Worm (Caenorhabditis elegans) whole organism, L3 larva: ENCODE measurements around the gene plpp-1.3.

Experiments used
- ZK546.5 ChIP-seq: sonication (generic microtip); optimal IDR thresholded peaks from 2 replicates; lab custom pipeline; 2017; ENCODE audit warnings: missing biosample characterization, missing genetic modification characterization
- ama-1 ChIP-seq: fragments of 150-350 bp; optimal IDR thresholded peaks from 2 replicates; lab custom pipeline; 2018
- ceh-28 ChIP-seq: fragments of 150-350 bp; optimal IDR thresholded peaks from 2 replicates; lab custom pipeline; 2014; ENCODE audit warnings: missing biosample characterization, missing genetic modification reagents, missing genetic modification characterization
- ceh-82 ChIP-seq: fragments of 150-350 bp; optimal IDR thresholded peaks from 2 replicates; lab custom pipeline; 2014; ENCODE audit warnings: missing biosample characterization, missing genetic modification characterization
- daf-12 ChIP-seq: fragments of 150-350 bp; optimal IDR thresholded peaks from 2 replicates; lab custom pipeline; 2014; ENCODE audit warnings: missing biosample characterization, missing genetic modification reagents, missing genetic modification characterization
- egl-27 ChIP-seq: sonication (generic microtip); optimal IDR thresholded peaks from 4 replicates; lab custom pipeline; 2017; ENCODE audit warnings: missing biosample characterization, missing genetic modification reagents, missing genetic modification characterization
- elt-2 ChIP-seq: sonication (generic microtip); optimal IDR thresholded peaks from 2 replicates; lab custom pipeline; 2016; ENCODE audit warnings: missing genetic modification reagents, mild to moderate bottlenecking, missing genetic modification characterization, missing compliant biosample characterization
- elt-3 ChIP-seq, 3 experiments: fragments of 150-350 bp in 1 of 3; sonication (generic microtip) in 2 of 3; optimal IDR thresholded peaks; 2 replicates in 2 of 3; 4 replicates in 1 of 3; lab custom pipeline; 2014 to 2017; ENCODE audit warnings: missing biosample characterization in 3 of 3, missing genetic modification characterization in 3 of 3
- fkh-10 ChIP-seq: sonication (generic microtip); optimal IDR thresholded peaks from 2 replicates; lab custom pipeline; 2017; ENCODE audit warnings: missing biosample characterization, missing genetic modification reagents, missing genetic modification characterization
- hmg-11 ChIP-seq: sonication (generic microtip); optimal IDR thresholded peaks from 2 replicates; lab custom pipeline; 2016; ENCODE audit warnings: missing genetic modification characterization, missing compliant biosample characterization
- jun-1 ChIP-seq: fragments of 150-350 bp; optimal IDR thresholded peaks from 2 replicates; lab custom pipeline; 2014; ENCODE audit warnings: missing biosample characterization, missing genetic modification reagents, missing genetic modification characterization
- lsy-12 ChIP-seq: sonication (generic microtip); optimal IDR thresholded peaks from 2 replicates; lab custom pipeline; 2016; ENCODE audit warnings: mild to moderate bottlenecking, missing genetic modification characterization, missing compliant biosample characterization
- mml-1 ChIP-seq: fragments of 150-350 bp; sonication (generic microtip); optimal IDR thresholded peaks from 3 replicates; lab custom pipeline; 2014; ENCODE audit warnings: missing biosample characterization, missing genetic modification characterization
- nfya-1 ChIP-seq: sonication (generic microtip); optimal IDR thresholded peaks from 2 replicates; lab custom pipeline; 2017; ENCODE audit warnings: missing genetic modification characterization, mild to moderate bottlenecking, missing compliant biosample characterization, antibody characterized with exemption, moderate library complexity; ENCODE audit not compliant: insufficient read depth
- nhr-12 ChIP-seq: fragments of 150-350 bp; optimal IDR thresholded peaks from 2 replicates; lab custom pipeline; 2014; ENCODE audit warnings: missing biosample characterization, missing genetic modification characterization
- nhr-23 ChIP-seq: fragments of 150-350 bp; optimal IDR thresholded peaks from 2 replicates; lab custom pipeline; 2014; ENCODE audit warnings: missing biosample characterization, missing genetic modification reagents, missing genetic modification characterization
- nhr-237 ChIP-seq: fragments of 150-350 bp; optimal IDR thresholded peaks from 2 replicates; lab custom pipeline; 2014; ENCODE audit warnings: missing biosample characterization, missing genetic modification characterization
- nhr-25 ChIP-seq: sonication (generic microtip); optimal IDR thresholded peaks from 2 replicates; lab custom pipeline; 2017; ENCODE audit warnings: missing biosample characterization, missing genetic modification characterization
- nhr-28 ChIP-seq: fragments of 150-350 bp; optimal IDR thresholded peaks from 2 replicates; lab custom pipeline; 2014; ENCODE audit warnings: missing biosample characterization, missing genetic modification characterization
- nhr-43 ChIP-seq: sonication (generic microtip); optimal IDR thresholded peaks from 2 replicates; lab custom pipeline; 2016; ENCODE audit warnings: mild to moderate bottlenecking, missing genetic modification characterization, missing compliant biosample characterization; ENCODE audit not compliant: poor library complexity, severe bottlenecking
- nhr-67 ChIP-seq: fragments of 150-350 bp; optimal IDR thresholded peaks from 2 replicates; lab custom pipeline; 2014; ENCODE audit warnings: missing biosample characterization, missing genetic modification characterization
- nhr-77 ChIP-seq: fragments of 150-350 bp; optimal IDR thresholded peaks from 2 replicates; lab custom pipeline; 2014; ENCODE audit warnings: missing biosample characterization, missing genetic modification characterization
- pqm-1 ChIP-seq: fragments of 150-350 bp; optimal IDR thresholded peaks from 2 replicates; lab custom pipeline; 2017; ENCODE audit warnings: missing biosample characterization, missing genetic modification characterization, inconsistent platforms
- sea-2 ChIP-seq: fragments of 150-350 bp; sonication (generic microtip); optimal IDR thresholded peaks from 4 replicates; lab custom pipeline; 2014; ENCODE audit warnings: missing biosample characterization, missing genetic modification reagents, missing genetic modification characterization
- skn-1 ChIP-seq: fragments of 150-350 bp; optimal IDR thresholded peaks from 2 replicates; lab custom pipeline; 2014; ENCODE audit warnings: missing biosample characterization, missing genetic modification characterization
- snpc-4 ChIP-seq: fragments of 150-350 bp; optimal IDR thresholded peaks from 2 replicates; lab custom pipeline; 2014; ENCODE audit warnings: missing biosample characterization, missing genetic modification characterization
- unc-39 ChIP-seq: sonication (generic microtip); optimal IDR thresholded peaks from 4 replicates; lab custom pipeline; 2017; ENCODE audit warnings: missing biosample characterization, missing genetic modification characterization
- zag-1 ChIP-seq: fragments of 150-350 bp; optimal IDR thresholded peaks from 2 replicates; lab custom pipeline; 2014; ENCODE audit warnings: missing biosample characterization, missing genetic modification characterization
- ztf-4 ChIP-seq: fragments of 150-350 bp; optimal IDR thresholded peaks from 2 replicates; lab custom pipeline; 2014; ENCODE audit warnings: missing biosample characterization, missing genetic modification characterization

Gene plpp-1.3

ce11 chrX:10650103-10650502 lies 45.0 kb upstream of the plpp-1.3 start:
- TF ChIP-seq nhr-12 (tag; lab: Kevin White, UChicago), result no peak
- no peak for TF ChIP-seq nhr-67 (tag; lab: Kevin White, UChicago)
- peak; percentile 49 for TF ChIP-seq elt-2 (tag; lab: Kevin White, UChicago)
- TF ChIP-seq, all 47 proteins: peak for 1

- TF ChIP-seq nhr-237, result no peak
- no peak for TF ChIP-seq snpc-4
- peak; percentile 33 for TF ChIP-seq nhr-23 (tag; lab: Kevin White, UChicago)
- TF ChIP-seq mml-1 (tag; lab: Kevin White, UChicago), result no peak
- peak; percentile 90 for TF ChIP-seq nfya-1
- TF ChIP-seq, all 47 proteins: peak for 2
Observed at ce11 chrX:10656604-10657003, 38.5 kb upstream of the plpp-1.3 start.

ce11 chrX:10659508-10659907 lies 35.6 kb upstream of the plpp-1.3 start:
- no peak for TF ChIP-seq pqm-1 (tag; lab: Kevin White, UChicago)
- no peak for TF ChIP-seq egl-27 (tag; lab: Kevin White, UChicago)
- no peak for TF ChIP-seq sea-2
- no peak for TF ChIP-seq nfya-1
- TF ChIP-seq elt-2 (tag; lab: Kevin White, UChicago), result no peak
- no peak for TF ChIP-seq fkh-10
- no peak for TF ChIP-seq ama-1 (lab: Kevin White, UChicago)
- no peak for TF ChIP-seq skn-1 (tag; lab: Kevin White, UChicago)
- TF ChIP-seq nhr-77 (tag; lab: Kevin White, UChicago), result no peak
- TF ChIP-seq nhr-28 (tag; lab: Kevin White, UChicago), result no peak
- TF ChIP-seq elt-3 (tag; optimal IDR thresholded peaks at IDR 0.05; lab: Kevin White, UChicago), result no peak
- TF ChIP-seq daf-12 (tag; lab: Kevin White, UChicago), result no peak
- TF ChIP-seq jun-1 (tag; lab: Kevin White, UChicago), result no peak
- TF ChIP-seq, all 47 proteins: peak for 0

ce11 chrX:10664759-10665158 lies 30.4 kb upstream of the plpp-1.3 start:
- TF ChIP-seq hmg-11 (no peak), ceh-28 (tag; lab: Kevin White, UChicago) (peak; percentile 72)

ce11 chrX:10666871-10667270 lies 28.2 kb upstream of the plpp-1.3 start:
- TF ChIP-seq nhr-43 (tag; lab: Kevin White, UChicago) (peak; percentile 38), nfya-1 (no peak), unc-39 (tag; lab: Kevin White, UChicago) (no peak)

ce11 chrX:10667424-10668291 lies 27.5 kb upstream of the plpp-1.3 start:
- TF ChIP-seq nhr-25 (tag; lab: Kevin White, UChicago) (peak; percentile 70), lsy-12 (peak; percentile 39), unc-39 (tag; lab: Kevin White, UChicago) (no peak), ama-1 (lab: Kevin White, UChicago) (no peak), hmg-11 (peak; percentile 8), ceh-82 (no peak), zag-1 (tag; lab: Kevin White, UChicago) (no peak), jun-1 (tag; lab: Kevin White, UChicago) (peak; percentile 23), nhr-43 (tag; lab: Kevin White, UChicago) (peak; percentile 65), nhr-23 (tag; lab: Kevin White, UChicago) (peak; percentile 81), ztf-4 (tag; lab: Kevin White, UChicago) (no peak), nfya-1 (no peak), ZK546.5 (tag; lab: Kevin White, UChicago) (no peak), snpc-4 (no peak), elt-2 (tag; lab: Kevin White, UChicago) (no peak), ceh-28 (tag; lab: Kevin White, UChicago) (peak; percentile 62)
